Worm (Caenorhabditis elegans) whole organism, L4 larva: ENCODE measurements around the gene F59A1.13.

Source experiments
- Y105C5A.15 ChIP-seq: fragments of 200-800 bp; sonication (Bioruptor generic); IDR thresholded peaks from 2 replicates; pipeline ENCODE4 v1.3.6; 2022; ENCODE audit warnings: missing genetic modification characterization, missing compliant biosample characterization
- Y75B8A.6 ChIP-seq: fragments of 200-800 bp; sonication (Bioruptor generic); IDR thresholded peaks from 2 replicates; pipeline ENCODE4 v1.3.6; 2022; ENCODE audit warnings: missing genetic modification reagents, missing genetic modification characterization, missing compliant biosample characterization
- ZK546.5 ChIP-seq, 2 experiments: sonication (generic microtip); optimal IDR thresholded peaks; 2 replicates each; lab custom pipeline; 2017; ENCODE audit warnings: missing biosample characterization in 2 of 2, missing genetic modification characterization in 2 of 2
- ama-1 ChIP-seq: fragments of 150-350 bp; optimal IDR thresholded peaks from 2 replicates; lab custom pipeline; 2014; ENCODE audit warnings: inconsistent platforms, mixed read lengths
- attf-4 ChIP-seq: sonication (generic microtip); optimal IDR thresholded peaks from 3 replicates; lab custom pipeline; 2017; ENCODE audit warnings: missing biosample characterization, missing genetic modification characterization
- ceh-32 ChIP-seq: sonication (generic microtip); optimal IDR thresholded peaks from 2 replicates; lab custom pipeline; 2016; ENCODE audit warnings: mild to moderate bottlenecking, missing genetic modification characterization, missing compliant biosample characterization; ENCODE audit not compliant: poor library complexity
- ceh-82 ChIP-seq: sonication (generic microtip); optimal IDR thresholded peaks from 2 replicates; lab custom pipeline; 2017; ENCODE audit warnings: missing biosample characterization, missing genetic modification characterization
- ces-1 ChIP-seq: fragments of 150-350 bp; sonication (generic microtip); optimal IDR thresholded peaks from 4 replicates; lab custom pipeline; 2014; ENCODE audit warnings: missing biosample characterization, missing genetic modification reagents, missing genetic modification characterization
- daf-19 ChIP-seq: fragments of 200-800 bp; sonication (Bioruptor generic); conservative IDR thresholded peaks from 2 replicates; pipeline ENCODE4 v1.3.6; 2022; ENCODE audit warnings: missing genetic modification characterization, missing compliant biosample characterization
- dve-1 ChIP-seq: sonication (generic microtip); optimal IDR thresholded peaks from 2 replicates; lab custom pipeline; 2017; ENCODE audit warnings: antibody characterized with exemption, mild to moderate bottlenecking, missing genetic modification characterization, missing compliant biosample characterization; ENCODE audit not compliant: insufficient read depth
- egl-43 ChIP-seq: fragments of 200-800 bp; sonication (Bioruptor generic); IDR thresholded peaks from 2 replicates; pipeline ENCODE4 v1.3.6; 2022; ENCODE audit warnings: missing genetic modification reagents, missing genetic modification characterization, missing compliant biosample characterization
- fkh-10 ChIP-seq: fragments of 150-350 bp; optimal IDR thresholded peaks from 2 replicates; lab custom pipeline; 2014; ENCODE audit warnings: missing biosample characterization, missing genetic modification reagents, missing genetic modification characterization
- fos-1 ChIP-seq: fragments of 150-350 bp; optimal IDR thresholded peaks from 2 replicates; lab custom pipeline; 2014; ENCODE audit warnings: missing biosample characterization, missing genetic modification characterization
- hlh-30 ChIP-seq: sonication (generic microtip); optimal IDR thresholded peaks from 2 replicates; lab custom pipeline; 2017; ENCODE audit warnings: antibody characterized with exemption, mild to moderate bottlenecking, missing genetic modification characterization, missing compliant biosample characterization; ENCODE audit not compliant: insufficient read depth
- hmg-1.1 ChIP-seq: fragments of 200-800 bp; sonication (Bioruptor generic); IDR thresholded peaks from 2 replicates; pipeline ENCODE4 v1.3.6; 2022; ENCODE audit warnings: missing genetic modification reagents, missing genetic modification characterization, missing compliant biosample characterization
- jun-1 ChIP-seq: fragments of 150-350 bp; optimal IDR thresholded peaks from 2 replicates; lab custom pipeline; 2014; ENCODE audit warnings: missing biosample characterization, missing genetic modification reagents, missing genetic modification characterization
- lin-1 ChIP-seq: fragments of 200-800 bp; sonication (Bioruptor generic); IDR thresholded peaks from 2 replicates; pipeline ENCODE4 v1.3.6; 2022; ENCODE audit warnings: missing genetic modification reagents, missing genetic modification characterization, missing compliant biosample characterization
- lin-15B ChIP-seq: fragments of 150-350 bp; sonication (generic microtip); optimal IDR thresholded peaks from 3 replicates; lab custom pipeline; 2014; ENCODE audit warnings: missing biosample characterization, missing genetic modification characterization
- lin-29 ChIP-seq: fragments of 200-800 bp; sonication (Bioruptor generic); IDR thresholded peaks from 2 replicates; pipeline ENCODE4 v1.3.6; 2022; ENCODE audit warnings: missing genetic modification reagents, missing genetic modification characterization, missing compliant biosample characterization
- lir-3 ChIP-seq: sonication (generic microtip); optimal IDR thresholded peaks from 2 replicates; lab custom pipeline; 2016; ENCODE audit warnings: mild to moderate bottlenecking, missing genetic modification characterization, missing compliant biosample characterization
- mdt-29 ChIP-seq: fragments of 200-800 bp; sonication (Bioruptor generic); IDR thresholded peaks from 2 replicates; pipeline ENCODE4 v1.3.6; 2022; ENCODE audit warnings: missing genetic modification reagents, missing genetic modification characterization, missing compliant biosample characterization
- mes-2 ChIP-seq: sonication (generic microtip); optimal IDR thresholded peaks from 2 replicates; lab custom pipeline; 2016; ENCODE audit warnings: missing genotype, mild to moderate bottlenecking, missing genetic modification characterization, missing compliant biosample characterization; ENCODE audit not compliant: poor library complexity, severe bottlenecking
- mxl-2 ChIP-seq: fragments of 200-800 bp; sonication (Bioruptor generic); conservative IDR thresholded peaks from 2 replicates; pipeline ENCODE4 v1.3.6; 2022; ENCODE audit warnings: missing genetic modification reagents, missing genetic modification characterization, missing compliant biosample characterization
- nhr-111 ChIP-seq: fragments of 200-800 bp; sonication (Bioruptor generic); optimal IDR thresholded peaks from 2 replicates; lab custom pipeline; 2018; ENCODE audit warnings: mild to moderate bottlenecking, missing genetic modification characterization, missing compliant biosample characterization
- nhr-28 ChIP-seq: fragments of 150-350 bp; optimal IDR thresholded peaks from 2 replicates; lab custom pipeline; 2014; ENCODE audit warnings: missing biosample characterization, missing genetic modification characterization
- nhr-48 ChIP-seq: sonication (generic microtip); optimal IDR thresholded peaks from 2 replicates; lab custom pipeline; 2016; ENCODE audit warnings: mild to moderate bottlenecking, missing genetic modification characterization, missing compliant biosample characterization
- nhr-77 ChIP-seq: fragments of 150-350 bp; optimal IDR thresholded peaks from 2 replicates; lab custom pipeline; 2014; ENCODE audit warnings: missing biosample characterization, missing genetic modification characterization
- php-3 ChIP-seq: fragments of 200-800 bp; sonication (Bioruptor generic); IDR thresholded peaks from 2 replicates; pipeline ENCODE4 v1.3.6; 2022; ENCODE audit warnings: missing genetic modification reagents, missing genetic modification characterization, missing compliant biosample characterization
- rbr-2 ChIP-seq: sonication (generic microtip); optimal IDR thresholded peaks from 2 replicates; lab custom pipeline; 2016; ENCODE audit warnings: missing genotype, missing genetic modification characterization, missing compliant biosample characterization
- set-16 ChIP-seq: fragments of 200-800 bp; sonication (Bioruptor generic); IDR thresholded peaks from 2 replicates; pipeline ENCODE4 v1.3.6; 2022; ENCODE audit warnings: missing genetic modification reagents, missing genetic modification characterization, missing compliant biosample characterization
- skn-1 ChIP-seq: fragments of 150-350 bp; optimal IDR thresholded peaks from 2 replicates; lab custom pipeline; 2014; ENCODE audit warnings: missing biosample characterization, missing genetic modification characterization
- snpc-1.2 ChIP-seq: fragments of 200-800 bp; sonication (Bioruptor generic); IDR thresholded peaks from 2 replicates; pipeline ENCODE4 v1.3.6; 2022; ENCODE audit warnings: missing genetic modification reagents, missing genetic modification characterization, missing compliant biosample characterization
- snpc-4 ChIP-seq: fragments of 150-350 bp; optimal IDR thresholded peaks from 2 replicates; lab custom pipeline; 2014; ENCODE audit warnings: missing biosample characterization, missing genetic modification characterization
- spr-1 ChIP-seq: sonication (generic microtip); optimal IDR thresholded peaks from 2 replicates; lab custom pipeline; 2016; ENCODE audit warnings: mild to moderate bottlenecking, missing genetic modification characterization, missing compliant biosample characterization
- spr-3 ChIP-seq: fragments of 200-800 bp; sonication (Bioruptor generic); optimal IDR thresholded peaks from 2 replicates; lab custom pipeline; 2018; ENCODE audit warnings: mild to moderate bottlenecking, missing genetic modification characterization, missing compliant biosample characterization
- tag-97 ChIP-seq: fragments of 200-800 bp; sonication (Bioruptor generic); IDR thresholded peaks from 2 replicates; pipeline ENCODE4 v1.3.6; 2022; ENCODE audit warnings: missing genetic modification characterization, missing compliant biosample characterization
- unc-39 ChIP-seq: sonication (generic microtip); optimal IDR thresholded peaks from 2 replicates; lab custom pipeline; 2017; ENCODE audit warnings: missing biosample characterization, missing genetic modification characterization
- zfp-2 ChIP-seq: sonication (generic microtip); optimal IDR thresholded peaks from 2 replicates; lab custom pipeline; 2016; ENCODE audit warnings: mild to moderate bottlenecking, missing genetic modification characterization, missing compliant biosample characterization
- zfp-3 ChIP-seq: fragments of 200-800 bp; sonication (Bioruptor generic); conservative IDR thresholded peaks from 2 replicates; pipeline ENCODE4 v1.3.6; 2022; ENCODE audit warnings: missing genetic modification reagents, missing genetic modification characterization, missing compliant biosample characterization
- zip-2 ChIP-seq: fragments of 150-350 bp; optimal IDR thresholded peaks from 2 replicates; lab custom pipeline; 2014; ENCODE audit warnings: missing biosample characterization, missing genetic modification characterization
- ztf-7 ChIP-seq: fragments of 150-350 bp; optimal IDR thresholded peaks from 2 replicates; lab custom pipeline; 2014; ENCODE audit warnings: missing biosample characterization, missing genetic modification characterization

F59A1.13 gene

DNA sequence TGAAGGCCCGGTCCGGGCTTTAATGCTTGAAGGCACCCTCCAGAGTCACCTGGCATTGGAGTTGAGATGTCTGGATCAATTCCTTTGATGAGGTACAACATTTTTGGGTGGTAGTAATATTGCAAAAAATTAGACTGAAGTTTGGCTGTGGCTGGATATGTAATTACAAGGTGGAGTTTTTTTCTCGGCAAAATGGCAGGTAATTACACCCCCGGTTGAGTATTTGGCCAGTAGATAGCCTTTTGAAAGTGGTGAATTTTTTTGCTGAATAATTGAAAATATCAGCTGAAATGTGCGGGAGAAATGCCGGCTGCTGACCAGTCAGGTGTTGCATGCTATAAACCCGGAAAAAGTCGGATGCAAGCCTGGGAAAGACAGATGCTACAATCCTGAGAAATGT lies 8.3 kb upstream of the F59A1.13 start, which contains the start of gene Y26G10.4:
Y26G10.4 (minus strand) TSS at position 101 of the 400 bp plus-strand sequence.
- TF ChIP-seq egl-43 (GFP tag; lab: Robert Waterston, UW) (no peak), fos-1 (tag; lab: Kevin White, UChicago) (no peak), attf-4 (tag; lab: Kevin White, UChicago) (no peak), mxl-2 (no peak), zfp-2 (tag; lab: Kevin White, UChicago) (no peak), unc-39 (tag; lab: Kevin White, UChicago) (no peak), jun-1 (no peak), nhr-28 (tag; lab: Kevin White, UChicago) (no peak), fkh-10 (GFP tag; lab: Kevin White, UChicago) (no peak), rbr-2 (no peak), ztf-7 (tag; lab: Kevin White, UChicago) (no peak), spr-1 (tag; lab: Kevin White, UChicago) (no peak), ama-1 (lab: Kevin White, UChicago) (no peak), php-3 (GFP tag; lab: Robert Waterston, UW) (no peak)

DNA sequence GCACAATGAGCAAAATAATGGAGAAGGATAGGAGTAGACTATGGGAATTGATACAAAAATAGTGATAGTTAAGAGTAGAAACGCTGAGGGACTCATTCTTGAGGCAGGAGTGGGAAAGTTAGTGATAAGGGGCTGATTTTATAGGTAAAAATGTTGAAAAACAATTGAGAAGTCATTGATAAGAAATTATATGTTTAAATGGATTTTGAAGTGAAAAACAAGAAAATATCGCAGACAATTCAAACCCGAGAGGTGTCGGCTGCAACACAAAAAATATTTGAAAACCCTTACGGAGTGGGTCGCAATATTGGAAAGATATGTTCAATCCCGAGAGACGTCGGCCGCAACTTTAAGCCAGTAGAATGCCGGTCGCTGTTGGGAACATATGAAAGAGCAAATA lies 5.9 kb upstream of the F59A1.13 start, which contains the start of gene spp-29:
spp-29 (minus strand) TSS at position 101 of the 400 bp plus-strand sequence.
- TF ChIP-seq mdt-29 (no peak), ceh-82 (tag; lab: Kevin White, UChicago) (no peak), mxl-2 (no peak), zfp-3 (GFP tag; lab: Robert Waterston, UW) (no peak), zip-2 (tag; lab: Kevin White, UChicago) (no peak), lir-3 (tag; lab: Kevin White, UChicago) (no peak), php-3 (GFP tag; lab: Robert Waterston, UW) (no peak), nhr-77 (tag; lab: Kevin White, UChicago) (no peak), set-16 (GFP tag; lab: Robert Waterston, UW) (no peak), ZK546.5 (tag; optimal IDR thresholded peaks at IDR 0.05; lab: Kevin White, UChicago) (no peak), spr-3 (no peak), snpc-1.2 (GFP tag; lab: Robert Waterston, UW) (no peak), hmg-1.1 (GFP tag; lab: Robert Waterston, UW) (no peak), egl-43 (GFP tag; lab: Robert Waterston, UW) (no peak), lin-29 (GFP tag; lab: Robert Waterston, UW) (no peak), Y75B8A.6 (GFP tag; lab: Robert Waterston, UW) (no peak), snpc-4 (tag; lab: Kevin White, UChicago) (no peak), Y105C5A.15 (GFP tag; lab: Robert Waterston, UW) (no peak)

DNA sequence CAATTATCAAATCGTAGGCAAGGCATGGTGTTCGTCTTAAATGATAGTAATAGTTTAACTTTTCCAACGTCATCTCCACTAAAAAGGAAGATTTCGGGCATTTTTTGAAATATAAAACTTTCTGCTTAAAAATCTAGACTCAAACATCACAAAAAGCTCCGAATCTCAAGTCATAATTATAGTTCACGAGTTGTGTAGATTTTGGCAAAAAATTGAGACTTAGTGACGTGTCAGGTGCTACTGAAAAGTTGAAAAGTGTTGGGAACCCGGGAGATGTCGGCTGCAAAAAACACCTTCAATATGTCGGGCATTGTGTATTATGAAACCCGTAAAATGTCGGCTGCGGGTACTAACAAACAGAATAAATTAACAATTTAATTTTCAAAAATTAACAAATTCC lies 5.0 kb upstream of the F59A1.13 start, which contains the start of gene Y26G10.1:
Y26G10.1 (minus strand) TSS at position 101 of the 400 bp plus-strand sequence.
- no peak for TF ChIP-seq nhr-111
- TF ChIP-seq zfp-2 (tag; lab: Kevin White, UChicago): no peak
- no peak for TF ChIP-seq snpc-4 (tag; lab: Kevin White, UChicago)
- no peak for TF ChIP-seq ztf-7 (tag; lab: Kevin White, UChicago)
- TF ChIP-seq tag-97 (GFP tag; lab: Robert Waterston, UW): no peak
- no peak for TF ChIP-seq ces-1 (GFP tag; lab: Kevin White, UChicago)
- no peak for TF ChIP-seq nhr-48
- TF ChIP-seq hlh-30: no peak
- TF ChIP-seq mes-2: no peak
- TF ChIP-seq dve-1 (tag; lab: Kevin White, UChicago): no peak
- TF ChIP-seq lin-15B (tag; lab: Kevin White, UChicago): no peak
- no peak for TF ChIP-seq spr-3
- no peak for TF ChIP-seq ceh-32 (tag; lab: Kevin White, UChicago)
- TF ChIP-seq daf-19 (GFP tag; lab: Robert Waterston, UW): no peak
- TF ChIP-seq Y75B8A.6 (GFP tag; lab: Robert Waterston, UW): no peak
- TF ChIP-seq skn-1 (tag; lab: Kevin White, UChicago): no peak
- no peak for TF ChIP-seq rbr-2
- TF ChIP-seq lin-1 (GFP tag; lab: Robert Waterston, UW): no peak
